Worm (Caenorhabditis elegans) whole organism, mixed stage, embryonic: ENCODE results near the gene srbc-39.
A peak's percentile ranks its signal among the peaks of the same experiment; 100 is the strongest.

Experiments
- M03D4.4 ChIP-seq: sonication (generic microtip); optimal IDR thresholded peaks from 2 replicates; lab custom pipeline; 2017; ENCODE audit warnings: mild to moderate bottlenecking, missing genetic modification characterization, missing compliant biosample characterization
- ceh-39 ChIP-seq: fragments of 150-350 bp; optimal IDR thresholded peaks from 2 replicates; lab custom pipeline; 2014; ENCODE audit warnings: missing biosample characterization, missing genetic modification characterization
- ces-1 ChIP-seq: fragments of 150-350 bp; optimal IDR thresholded peaks from 2 replicates; lab custom pipeline; 2014; ENCODE audit warnings: missing biosample characterization, missing genetic modification reagents, missing genetic modification characterization
- cnd-1 ChIP-seq: fragments of 200-800 bp; sonication (Bioruptor generic); optimal IDR thresholded peaks from 2 replicates; lab custom pipeline; 2018; ENCODE audit warnings: mild to moderate bottlenecking, missing genetic modification characterization, missing compliant biosample characterization
- ham-2 ChIP-seq: fragments of 200-800 bp; sonication (Bioruptor generic); optimal IDR thresholded peaks from 2 replicates; lab custom pipeline; 2018; ENCODE audit warnings: mild to moderate bottlenecking, missing genetic modification characterization, missing compliant biosample characterization
- hlh-1 ChIP-seq: fragments of 150-350 bp; optimal IDR thresholded peaks from 2 replicates; lab custom pipeline; 2014; ENCODE audit warnings: missing biosample characterization, missing genetic modification reagents, missing genetic modification characterization
- lsy-2 ChIP-seq: fragments of 150-350 bp; optimal IDR thresholded peaks from 2 replicates; lab custom pipeline; 2014; ENCODE audit warnings: missing biosample characterization, missing genetic modification characterization
- mab-5 ChIP-seq: fragments of 150-350 bp; optimal IDR thresholded peaks from 2 replicates; lab custom pipeline; 2014; ENCODE audit warnings: missing biosample characterization, missing genetic modification characterization
- mep-1 ChIP-seq: fragments of 150-350 bp; optimal IDR thresholded peaks from 2 replicates; lab custom pipeline; 2017; ENCODE audit warnings: missing biosample characterization, missing genetic modification reagents, missing genetic modification characterization, inconsistent platforms
- mls-2 ChIP-seq: sonication (generic microtip); optimal IDR thresholded peaks from 2 replicates; lab custom pipeline; 2016; ENCODE audit warnings: mild to moderate bottlenecking, missing genetic modification characterization, moderate library complexity, missing compliant biosample characterization
- nhr-237 ChIP-seq: fragments of 150-350 bp; optimal IDR thresholded peaks from 2 replicates; lab custom pipeline; 2014; ENCODE audit warnings: missing biosample characterization, missing genetic modification characterization
- pha-4 ChIP-seq: fragments of 150-350 bp; optimal IDR thresholded peaks from 2 replicates; lab custom pipeline; 2018; ENCODE audit warnings: missing biosample characterization, missing genetic modification reagents, missing genetic modification characterization
- sem-2 ChIP-seq: fragments of 200-800 bp; sonication (Bioruptor generic); optimal IDR thresholded peaks from 2 replicates; lab custom pipeline; 2018; ENCODE audit warnings: mild to moderate bottlenecking, missing genetic modification characterization, missing compliant biosample characterization
- snpc-4 ChIP-seq: fragments of 150-350 bp; optimal IDR thresholded peaks from 2 replicates; lab custom pipeline; 2014; ENCODE audit warnings: missing biosample characterization, missing genetic modification characterization
- unc-120 ChIP-seq: sonication (generic microtip); optimal IDR thresholded peaks from 2 replicates; lab custom pipeline; 2017; ENCODE audit warnings: missing genetic modification characterization, missing compliant biosample characterization; ENCODE audit not compliant: poor library complexity, severe bottlenecking
- unc-39 ChIP-seq: fragments of 150-350 bp; optimal IDR thresholded peaks from 2 replicates; lab custom pipeline; 2014; ENCODE audit warnings: missing biosample characterization, missing genetic modification characterization
- zip-8 ChIP-seq: fragments of 150-350 bp; optimal IDR thresholded peaks from 2 replicates; lab custom pipeline; 2014; ENCODE audit warnings: missing biosample characterization, missing genetic modification characterization

The srbc-39 gene

ce11 chrV:748044-748443, 39.1 kb downstream of the srbc-39 start, which contains the start of gene sri-4:
sri-4 (plus strand) TSS chrV:748344.
- no peak for TF ChIP-seq mls-2
- no peak for TF ChIP-seq unc-39
- no peak for TF ChIP-seq ces-1
- no peak for TF ChIP-seq ham-2 (GFP tag; lab: Kevin White, UChicago)
- no peak for TF ChIP-seq M03D4.4 (tag; lab: Kevin White, UChicago)
- no peak for TF ChIP-seq snpc-4 (tag; lab: Kevin White, UChicago)
- no peak for TF ChIP-seq unc-120 (tag; lab: Kevin White, UChicago)
- TF ChIP-seq mab-5 (tag; lab: Kevin White, UChicago): no peak
- TF ChIP-seq pha-4: no peak
- TF ChIP-seq, all 35 proteins: peak for 0

- TF ChIP-seq lsy-2 (tag; lab: Kevin White, UChicago): no peak
- TF ChIP-seq hlh-1 (tag; lab: Kevin White, UChicago): peak; percentile 71
Measured at ce11 chrV:752679-753333, 43.9 kb downstream of the srbc-39 start, which contains the start of the genes str-262 and srp-1. str-262 (minus strand) TSS chrV:752779. srp-1 (plus strand) TSS chrV:753283.

- TF ChIP-seq ceh-39 (tag; lab: Kevin White, UChicago): no peak
- TF ChIP-seq mep-1 (tag; lab: Kevin White, UChicago): no peak
- TF ChIP-seq cnd-1 (tag; lab: Kevin White, UChicago): no peak
- TF ChIP-seq zip-8: no peak
- TF ChIP-seq nhr-237 (tag; lab: Kevin White, UChicago): no peak
- TF ChIP-seq unc-120 (tag; lab: Kevin White, UChicago): no peak
- no peak for TF ChIP-seq sem-2
- TF ChIP-seq ces-1: no peak
- TF ChIP-seq ham-2 (GFP tag; lab: Kevin White, UChicago): no peak
Measured at ce11 chrV:756169-756568, 47.3 kb downstream of the srbc-39 start, which contains the start of gene str-20. str-20 (plus strand) TSS chrV:756469.
